Fruit fly (Drosophila melanogaster) whole organism, larva: ENCODE measurements around the gene Zaf1.

Experiments
- noc ChIP-seq: fragments of 200-800 bp; sonication (Bioruptor generic); optimal IDR thresholded peaks from 3 replicates; lab custom pipeline; 2019; ENCODE audit warnings: missing biosample characterization, mild to moderate bottlenecking, missing genetic modification characterization, moderate library complexity

Gene Zaf1

DNA sequence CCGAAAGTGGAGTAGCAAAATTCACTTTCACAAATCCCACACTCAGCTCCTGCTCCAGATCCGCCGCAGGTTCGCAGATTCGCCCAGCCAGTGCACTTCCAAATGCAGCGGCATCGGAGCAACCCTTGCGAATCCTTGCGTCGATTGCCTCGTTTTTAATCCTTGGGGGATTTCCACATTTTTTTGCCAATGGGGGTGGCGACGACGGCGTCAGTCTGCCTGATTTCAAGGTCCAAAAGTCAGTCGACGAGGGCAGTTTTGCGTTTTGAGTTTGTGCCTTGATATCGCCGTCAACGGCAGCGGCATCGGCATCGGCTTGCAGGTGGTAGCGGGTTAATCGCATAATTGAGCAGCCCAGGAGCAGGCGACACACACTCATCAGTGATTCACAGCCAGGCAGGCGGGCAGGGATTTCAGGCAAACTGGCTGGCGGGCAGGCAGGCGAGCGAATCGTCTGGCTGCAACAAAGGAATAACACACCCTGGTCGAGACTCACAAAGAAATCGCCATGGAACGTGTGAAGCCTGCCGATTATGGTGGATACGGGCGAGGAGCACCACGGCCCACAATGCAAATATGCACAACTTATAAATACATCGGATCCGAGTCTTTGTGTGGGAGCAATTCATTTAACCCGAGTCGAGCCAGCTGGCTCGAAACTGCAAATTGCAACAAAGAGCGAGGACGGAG lies 9.9 kb downstream of the Zaf1 start:
- no peak for TF ChIP-seq noc (tag; lab: Kevin White, UChicago)

DNA sequence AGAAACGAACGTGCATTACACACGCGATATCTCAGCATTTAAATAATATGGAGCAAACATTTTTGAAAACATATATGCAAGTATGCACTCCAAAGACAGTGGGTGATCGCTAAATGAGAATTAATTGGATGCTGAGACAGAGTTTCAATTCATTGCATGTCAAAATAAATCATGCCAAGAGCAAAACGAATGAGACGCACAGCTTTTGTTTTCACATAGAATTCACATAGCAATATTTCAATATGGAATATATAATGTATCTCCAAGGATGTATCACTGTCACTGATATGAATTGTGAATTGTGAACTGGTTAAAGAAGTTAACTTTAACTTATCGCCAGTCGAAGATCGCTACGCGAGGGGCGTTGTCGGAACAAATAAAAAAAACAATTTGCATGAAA lies 10.9 kb downstream of the Zaf1 start:
- TF ChIP-seq noc (tag; lab: Kevin White, UChicago), result no peak

DNA sequence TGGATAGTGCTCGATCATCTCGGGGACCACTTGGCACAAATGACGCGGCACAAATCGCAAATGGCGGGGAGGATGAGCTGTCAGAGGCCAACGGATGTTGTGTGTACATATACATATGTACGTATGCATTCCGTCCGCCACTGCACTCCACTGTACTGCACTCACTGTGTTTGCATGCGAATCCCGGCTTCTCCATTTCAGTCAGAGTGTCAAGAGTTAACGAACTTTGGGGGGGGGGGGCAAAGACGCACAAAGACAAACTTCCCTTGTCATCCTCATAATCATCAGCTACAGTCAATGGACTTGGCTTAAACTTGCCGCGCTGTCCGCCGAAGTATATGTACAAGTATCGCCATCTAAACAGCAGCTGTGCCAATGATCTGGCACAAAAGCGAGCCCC lies 11.3 kb downstream of the Zaf1 start:
- no peak for TF ChIP-seq noc (tag; lab: Kevin White, UChicago)

DNA sequence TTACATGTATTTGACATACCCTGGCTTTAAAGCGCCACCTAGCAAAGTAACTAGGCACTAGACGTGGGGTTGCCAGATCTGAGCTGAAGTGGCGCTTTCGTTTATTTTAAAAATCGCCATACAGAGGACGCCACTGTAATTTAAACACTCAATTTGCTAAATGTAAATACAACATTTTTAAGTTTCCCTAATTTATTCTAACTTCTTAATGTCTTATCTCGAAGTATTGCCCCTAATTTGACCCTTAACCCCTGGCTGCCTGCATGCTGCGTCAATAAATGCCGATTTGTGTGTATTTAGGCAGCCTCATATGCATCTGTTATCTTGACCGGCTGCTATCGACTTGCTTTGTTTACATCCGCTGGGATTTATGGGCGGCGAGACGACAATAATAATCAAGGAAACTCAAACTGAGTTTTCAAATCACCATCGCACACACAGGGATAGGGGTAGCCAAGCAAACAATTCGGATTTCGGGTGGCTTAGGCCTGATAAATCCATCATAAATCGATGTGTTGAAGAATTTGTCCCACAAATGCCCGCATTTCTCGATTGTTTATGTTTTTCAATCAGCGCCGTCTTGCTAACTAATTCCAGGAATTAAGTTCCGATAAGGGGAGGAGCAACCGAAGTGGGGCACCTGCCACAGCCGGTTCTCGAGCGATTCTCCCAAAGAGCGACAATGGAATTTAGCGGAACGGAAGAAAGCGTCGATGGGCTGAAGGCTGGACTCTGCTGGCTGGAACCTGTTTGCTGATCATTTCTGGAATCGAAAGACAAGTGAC lies 12.0 kb downstream of the Zaf1 start:
- no peak for TF ChIP-seq noc (tag; lab: Kevin White, UChicago)

DNA sequence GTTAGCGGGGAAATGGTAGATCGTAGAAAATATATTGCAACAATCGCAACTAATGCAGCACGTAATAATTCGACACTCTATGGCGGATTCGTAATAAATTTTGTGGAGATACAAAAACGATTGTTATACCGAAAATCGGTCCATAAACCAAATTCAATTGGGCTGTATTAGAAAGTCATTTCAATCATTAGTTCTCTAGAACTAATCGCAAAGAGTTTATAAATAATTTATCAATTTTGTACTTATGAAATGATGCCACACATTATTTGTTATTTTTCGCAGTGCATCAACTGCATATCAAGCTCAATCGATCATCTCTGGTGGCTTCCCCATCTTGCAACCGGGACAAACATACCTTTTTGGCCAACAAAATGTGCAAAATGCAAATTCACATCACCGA lies 13.0 kb downstream of the Zaf1 start:
- TF ChIP-seq noc (tag; lab: Kevin White, UChicago), result no peak

DNA sequence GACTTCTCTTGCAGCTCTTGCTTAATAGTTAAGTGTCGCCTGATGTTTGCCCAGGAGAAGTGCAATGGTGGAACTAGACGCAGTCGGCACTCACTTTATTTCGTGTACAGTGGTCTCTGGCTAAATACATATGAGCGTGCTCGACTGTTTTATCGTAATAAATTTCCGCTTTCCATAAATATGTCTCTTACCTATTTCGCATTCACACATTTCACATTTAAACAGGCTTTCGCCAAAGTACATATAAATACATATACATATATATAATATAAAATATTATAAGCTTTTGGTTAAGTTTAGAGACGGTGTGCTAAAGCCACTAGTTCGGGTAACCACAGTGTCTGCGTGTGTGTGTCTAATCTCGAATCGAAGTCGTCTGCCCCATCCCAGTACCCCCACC lies 18.8 kb downstream of the Zaf1 start:
- TF ChIP-seq noc (tag; lab: Kevin White, UChicago), result no peak

DNA sequence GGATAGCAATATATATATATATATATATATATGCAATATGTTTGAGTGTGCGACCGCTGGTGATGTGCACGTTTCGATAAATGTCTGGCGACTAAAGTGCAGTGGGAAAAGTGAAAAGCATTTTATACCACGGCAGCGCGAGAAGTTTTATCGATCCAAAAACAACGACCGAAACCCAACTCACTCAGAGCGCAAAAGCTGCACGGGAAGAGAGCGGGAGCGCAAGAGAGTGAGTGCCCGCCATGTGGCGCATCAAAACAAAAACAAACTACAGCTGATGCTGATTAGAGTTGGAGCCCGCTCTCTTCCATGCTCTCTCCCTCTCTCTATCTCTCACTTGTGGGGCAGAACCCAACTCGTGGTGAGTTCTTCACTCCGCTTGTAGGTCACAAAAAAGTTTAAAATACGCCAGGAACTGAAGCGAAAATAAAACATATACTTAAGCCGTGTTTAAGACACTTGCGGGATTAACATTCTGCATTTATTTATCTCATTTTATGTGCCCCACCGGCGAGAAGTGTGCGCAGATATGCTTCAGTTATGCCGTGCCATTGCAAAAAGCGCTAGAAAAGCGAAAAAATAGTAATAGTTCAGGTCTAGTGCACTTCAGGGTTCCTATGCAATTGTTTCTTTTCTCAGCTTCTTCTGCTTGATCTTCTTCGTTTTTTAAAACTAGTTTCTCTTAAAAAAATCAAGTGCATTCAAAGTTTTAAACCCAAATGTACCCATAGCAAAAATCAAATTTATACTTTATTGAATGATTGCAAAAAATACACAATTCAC lies 20.6 kb downstream of the Zaf1 start:
- no peak for TF ChIP-seq noc (tag; lab: Kevin White, UChicago)

DNA sequence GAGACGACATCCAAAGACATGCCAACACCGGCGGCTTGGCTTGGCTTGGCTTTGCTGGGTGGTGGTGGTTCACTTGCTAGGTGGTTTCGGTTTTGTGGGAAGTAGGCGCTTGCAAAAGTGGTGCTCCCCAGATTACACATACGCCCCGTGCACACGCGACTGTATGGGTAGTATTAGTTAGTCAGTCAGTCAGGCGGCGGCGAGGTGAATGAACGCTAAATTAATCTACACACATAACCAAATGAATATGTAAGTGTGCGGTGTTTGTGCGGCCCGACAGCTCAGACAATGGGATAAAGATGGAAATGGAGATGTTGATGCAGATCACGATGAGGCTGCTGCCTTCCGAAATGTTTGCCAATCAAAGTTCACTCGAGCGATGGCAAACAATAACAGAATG lies 22.3 kb downstream of the Zaf1 start:
- no peak for TF ChIP-seq noc (tag; lab: Kevin White, UChicago)

DNA sequence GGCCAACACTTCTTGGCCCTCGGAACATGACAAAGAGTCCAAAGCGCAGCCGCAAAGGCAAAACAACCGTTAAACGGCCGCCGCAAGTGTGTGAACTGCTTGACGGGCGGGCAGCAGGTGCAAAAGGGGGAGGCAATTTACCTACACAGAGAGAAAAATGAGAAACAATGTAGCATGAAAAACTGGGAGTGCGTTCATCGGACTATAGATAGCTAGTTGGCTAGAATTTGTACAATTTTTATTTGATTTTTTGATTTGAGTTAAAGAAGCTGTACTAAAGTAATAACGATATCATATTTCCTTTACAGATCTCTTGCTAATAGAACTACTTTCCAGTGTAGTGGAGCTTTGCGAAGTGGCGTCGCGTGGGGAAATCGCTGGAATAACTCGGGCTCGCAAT lies 29.9 kb downstream of the Zaf1 start:
- no peak for TF ChIP-seq noc (tag; lab: Kevin White, UChicago)

DNA sequence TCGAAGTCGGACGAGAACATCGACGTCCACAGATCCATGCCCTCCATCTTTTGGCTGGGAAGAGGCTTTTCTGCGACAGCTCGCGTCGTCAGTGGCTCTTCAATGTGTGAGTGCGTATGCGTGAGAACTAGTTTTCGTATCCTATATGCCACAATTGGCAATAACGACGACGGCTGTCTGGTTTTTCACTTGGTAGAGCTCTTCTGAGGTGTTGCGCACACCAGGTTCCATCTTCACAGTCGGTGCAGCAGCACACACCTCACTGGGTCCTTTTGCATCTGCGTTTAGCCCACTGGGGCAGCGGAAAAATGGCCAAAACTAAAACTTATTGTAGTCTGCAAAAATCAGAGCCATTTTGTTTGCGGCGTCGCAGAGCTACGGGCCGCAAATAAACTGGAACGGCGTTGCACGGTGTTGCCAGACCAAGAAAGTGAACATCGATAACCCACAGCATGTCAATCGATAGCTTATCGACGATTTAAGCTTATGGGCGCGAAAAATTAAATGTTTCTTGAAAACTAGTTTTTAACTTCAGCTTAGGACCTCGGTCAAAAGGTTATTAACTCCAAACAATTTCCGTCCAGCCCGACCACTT lies 35.6 kb downstream of the Zaf1 start, which contains the start of gene CG6791:
Gene CG6791 (minus strand): TSS at position 383 of the 595 bp plus-strand sequence.
- TF ChIP-seq noc (tag; lab: Kevin White, UChicago), result no peak

DNA sequence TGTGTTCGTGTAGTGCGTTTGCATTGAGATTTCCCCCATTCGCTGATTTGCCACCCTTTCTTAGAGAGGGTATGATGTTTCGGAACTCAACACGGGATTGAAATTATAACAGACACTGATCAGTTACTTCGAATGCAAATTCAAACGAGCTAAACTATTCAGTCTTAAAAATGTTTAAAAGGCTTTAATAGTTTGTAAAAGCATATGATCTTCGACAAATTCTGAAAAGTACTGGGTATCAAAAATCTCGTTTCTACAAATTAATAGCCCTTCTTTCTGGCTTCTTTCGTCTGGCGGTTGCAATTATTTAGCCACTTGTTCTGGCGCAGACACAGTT lies 43.2 kb downstream of the Zaf1 start:
- peak; percentile 30 for TF ChIP-seq noc (tag; lab: Kevin White, UChicago)

DNA sequence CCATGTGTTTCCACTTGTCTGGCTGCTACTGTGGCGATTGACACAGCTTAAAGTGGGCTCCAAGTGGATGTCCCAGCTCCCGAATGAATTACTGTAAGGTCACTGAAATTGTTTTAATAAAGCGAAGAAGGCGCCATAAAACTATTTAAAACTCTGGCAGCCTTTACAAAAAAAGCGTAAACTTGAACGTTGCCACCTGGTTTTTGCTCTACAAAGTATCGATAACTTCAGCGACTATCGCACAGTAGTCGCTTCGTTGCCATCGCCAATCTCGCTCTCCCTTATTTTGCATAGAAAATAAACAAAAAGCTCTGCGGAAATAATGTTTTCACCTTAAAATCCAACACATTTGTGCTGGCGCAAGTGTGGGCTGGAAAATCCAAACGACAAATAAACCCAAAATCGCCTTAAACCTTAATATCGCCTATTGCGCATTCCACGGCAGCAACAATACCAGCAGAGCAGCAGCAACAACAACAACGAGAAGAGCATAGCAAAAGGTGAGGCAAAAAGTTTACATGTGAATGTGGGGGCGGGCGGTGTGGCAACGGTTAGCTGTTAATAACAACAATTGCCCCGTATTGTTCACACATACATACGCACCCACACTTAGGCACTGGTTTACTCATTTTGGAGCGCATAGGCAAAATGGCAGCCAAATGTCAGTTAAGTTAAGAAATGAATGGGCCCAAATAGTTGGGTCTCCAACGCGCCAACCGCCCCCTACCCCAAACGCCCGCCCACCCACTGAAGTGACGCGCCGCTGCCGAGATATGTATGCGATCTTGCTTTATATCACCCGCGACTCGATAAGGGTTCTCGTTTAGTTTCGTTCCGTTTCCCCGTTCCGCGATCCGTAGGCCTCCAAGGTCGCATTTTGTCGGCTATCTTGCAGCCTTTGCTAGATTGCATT lies 43.8 kb downstream of the Zaf1 start, which contains the start of gene wkd:
Gene wkd (plus strand): TSS at position 237 of the 913 bp plus-strand sequence.
- no peak for TF ChIP-seq noc (tag; lab: Kevin White, UChicago)

DNA sequence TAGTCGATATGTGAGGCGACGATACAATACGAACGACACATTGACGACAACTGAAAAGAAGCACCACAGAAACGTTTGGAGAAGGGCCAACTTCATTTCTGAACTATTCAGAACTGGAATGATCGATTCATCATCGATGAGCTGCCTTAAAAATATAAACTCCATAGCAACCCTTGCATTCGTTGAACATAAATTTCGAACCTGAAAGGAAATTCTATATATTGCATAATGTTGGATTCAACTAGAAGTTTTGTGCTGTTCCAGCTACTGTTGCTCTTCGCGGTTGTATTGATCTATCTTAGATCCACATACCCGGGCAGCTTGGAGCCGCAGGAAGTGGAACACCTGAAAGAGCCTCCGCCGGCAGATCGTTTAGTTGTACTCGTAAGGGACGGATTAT lies 46.8 kb downstream of the Zaf1 start, which contains the start of the genes CG6790 and CG5342:
Gene CG6790 (minus strand): TSS at position 101 of the 400 bp plus-strand sequence.
Gene CG5342 (plus strand): TSS at position 182 of the 400 bp plus-strand sequence.
- no peak for TF ChIP-seq noc (tag; lab: Kevin White, UChicago)
